Worm (Caenorhabditis elegans) whole organism, L4 larva: ENCODE results near the gene pals-22.
A peak's percentile ranks its signal among the peaks of the same experiment; 100 is the strongest.

Source experiments
- T20F7.1 ChIP-seq: fragments of 200-800 bp; sonication (Bioruptor generic); optimal IDR thresholded peaks from 2 replicates; lab custom pipeline; 2018; ENCODE audit warnings: mild to moderate bottlenecking, missing genetic modification characterization, missing compliant biosample characterization
- Y5F2A.4 ChIP-seq: fragments of 200-800 bp; sonication (Bioruptor generic); optimal IDR thresholded peaks from 2 replicates; lab custom pipeline; 2018; ENCODE audit warnings: mild to moderate bottlenecking, missing genetic modification characterization, missing compliant biosample characterization
- ama-1 ChIP-seq: fragments of 150-350 bp; optimal IDR thresholded peaks from 2 replicates; lab custom pipeline; 2014; ENCODE audit warnings: inconsistent platforms, mixed read lengths
- duxl-1 ChIP-seq: sonication (generic microtip); optimal IDR thresholded peaks from 2 replicates; lab custom pipeline; 2016; ENCODE audit warnings: mild to moderate bottlenecking, missing genetic modification characterization, moderate library complexity, missing compliant biosample characterization; ENCODE audit not compliant: poor library complexity
- zfp-2 ChIP-seq: sonication (generic microtip); optimal IDR thresholded peaks from 2 replicates; lab custom pipeline; 2016; ENCODE audit warnings: mild to moderate bottlenecking, missing genetic modification characterization, missing compliant biosample characterization

ce11 chrIII:87183-87582, 45.0 kb upstream of the pals-22 start, which contains the start of the genes F54C4.4 and mrpl-40:
- no peak for TF ChIP-seq Y5F2A.4 (GFP tag; lab: Kevin White, UChicago)
- TF ChIP-seq duxl-1 (tag; lab: Kevin White, UChicago), result no peak
- TF ChIP-seq ama-1, result no peak
- peak; percentile 98 for TF ChIP-seq T20F7.1 (GFP tag; lab: Kevin White, UChicago)
- TF ChIP-seq zfp-2 (tag; lab: Kevin White, UChicago), result no peak
